Fruit fly (Drosophila melanogaster): ENCODE data around the gene CG34041.

CG34041 gene

DNA sequence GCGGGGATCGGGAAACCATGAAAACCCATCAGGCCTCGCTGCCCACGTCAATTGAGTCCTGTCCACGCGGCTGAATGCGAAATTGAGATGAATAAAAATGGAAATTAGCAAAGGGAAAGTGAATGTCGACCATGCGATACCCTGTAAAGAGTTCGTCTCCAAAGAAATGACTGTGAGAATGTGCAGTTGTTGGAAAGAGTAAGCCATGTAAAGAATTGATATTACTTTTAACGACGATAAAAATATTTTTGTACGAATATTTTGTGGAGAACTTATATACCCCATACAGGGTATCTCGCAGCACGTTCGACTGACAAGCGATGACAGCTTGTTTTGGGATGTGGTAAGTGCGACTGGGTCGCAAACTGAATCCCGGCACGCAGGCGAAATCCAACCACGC, 6.6 kb upstream of the CG34041 start (continued):
- TF ChIP-seq fd59A (GFP tag; optimal IDR thresholded peaks at IDR 0.05) (peak; percentile 20), CG6854 (GFP tag; optimal IDR thresholded peaks at IDR 0.05) (no peak), CG31627 (GFP tag; optimal IDR thresholded peaks at IDR 0.05) (peak; percentile 83), Met (GFP tag; optimal IDR thresholded peaks at IDR 0.05) (peak; percentile 76), fd85E (GFP tag; optimal IDR thresholded peaks at IDR 0.05) (no peak), CG11902 (GFP tag; optimal IDR thresholded peaks at IDR 0.05) (peak; percentile 52), Sox14 (GFP tag; optimal IDR thresholded peaks at IDR 0.05) (peak; percentile 68), net (GFP tag; optimal IDR thresholded peaks at IDR 0.05) (peak; percentile 47), CG3032 (tag; optimal IDR thresholded peaks at IDR 0.05) (no peak), CG6792 (GFP tag; optimal IDR thresholded peaks at IDR 0.05) (peak; percentile 70), CG7368 (GFP tag; optimal IDR thresholded peaks at IDR 0.05) (peak; percentile 37), CG8319 (GFP tag; optimal IDR thresholded peaks at IDR 0.05) (peak; percentile 28), Hr38 (GFP tag; optimal IDR thresholded peaks at IDR 0.05) (no peak), vri (GFP tag; optimal IDR thresholded peaks at IDR 0.05) (no peak), svp (GFP tag) (peak; percentile 86), Ets96B (tag; optimal IDR thresholded peaks at IDR 0.05) (no peak), achi (GFP tag; optimal IDR thresholded peaks at IDR 0.05) (peak; percentile 66), eg (GFP tag; IDR thresholded peaks at IDR 0.05) (peak; percentile 76), CG11294 (GFP tag; IDR thresholded peaks at IDR 0.05) (0 out of 2 replicates have a peak, but pooled peaks have one; percentile 38), CG4318 (GFP tag; optimal IDR thresholded peaks at IDR 0.05) (peak; percentile 52), Hr4 (GFP tag; optimal IDR thresholded peaks at IDR 0.05) (peak; percentile 78), topi (GFP tag; optimal IDR thresholded peaks at IDR 0.05) (peak; percentile 72), Eip78C (GFP tag) (no peak), CG16779 (tag; optimal IDR thresholded peaks at IDR 0.05) (peak; percentile 21), acj6 (GFP tag; optimal IDR thresholded peaks at IDR 0.05) (peak; percentile 69), CG11762 (GFP tag; optimal IDR thresholded peaks at IDR 0.05; ENCODE audit: insufficient read depth) (peak; percentile 25), dsx (GFP tag; optimal IDR thresholded peaks at IDR 0.05; ENCODE audit: poor library complexity, severe bottlenecking) (no peak), Blimp-1 (GFP tag; optimal IDR thresholded peaks at IDR 0.05) (peak; percentile 30), Smox (GFP tag; optimal IDR thresholded peaks at IDR 0.05) (peak; percentile 62)

dm6 chr3R:30503406-30503805, 4.4 kb upstream of the CG34041 start, which contains the start of gene CG31371:
TSS of gene CG31371 (minus strand) at chr3R:30503506.
- no peak for TF ChIP-seq fd85E (GFP tag; optimal IDR thresholded peaks at IDR 0.05)
- TF ChIP-seq net (GFP tag; optimal IDR thresholded peaks at IDR 0.05) = no peak
- TF ChIP-seq Hr39 (GFP tag; optimal IDR thresholded peaks at IDR 0.05) = no peak
- TF ChIP-seq CG10631 (GFP tag; optimal IDR thresholded peaks at IDR 0.05) = no peak
- TF ChIP-seq topi (GFP tag; optimal IDR thresholded peaks at IDR 0.05) = no peak
- TF ChIP-seq cyc (GFP tag; optimal IDR thresholded peaks at IDR 0.05) = no peak

- no peak for TF ChIP-seq CG34406 (GFP tag; optimal IDR thresholded peaks at IDR 0.05)
- TF ChIP-seq Smox (GFP tag; optimal IDR thresholded peaks at IDR 0.05) = no peak
- no peak for TF ChIP-seq Sox14 (GFP tag; optimal IDR thresholded peaks at IDR 0.05)
- no peak for TF ChIP-seq Hr4 (GFP tag; optimal IDR thresholded peaks at IDR 0.05)
- TF ChIP-seq pdm3 (GFP tag; optimal IDR thresholded peaks at IDR 0.05) = no peak
Observed at dm6 chr3R:30505561-30506037, 2.2 kb upstream of the CG34041 start, which contains the start of the genes PH4alphaSG1 and CG15539. TSS of gene PH4alphaSG1 (minus strand) at chr3R:30505661. TSS of gene CG15539 (plus strand) at chr3R:30505987.

DNA sequence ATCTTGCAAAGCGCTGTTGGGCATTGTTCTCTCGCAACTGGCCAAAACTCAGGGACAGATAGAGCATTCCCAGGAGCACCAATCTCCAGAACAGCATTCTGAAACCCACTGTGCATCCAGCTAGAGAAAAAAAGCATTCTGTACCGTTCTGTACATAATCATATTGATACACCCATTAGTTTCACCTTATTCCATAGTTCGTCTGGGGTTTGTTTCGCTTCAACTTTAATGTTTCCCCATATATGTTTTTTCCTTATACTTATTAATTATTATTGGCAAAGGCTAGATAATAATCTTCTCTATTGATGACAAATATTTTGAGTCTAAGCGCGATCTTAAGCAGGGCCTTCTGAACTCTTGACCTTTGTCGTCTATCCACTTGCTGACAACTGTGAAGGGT, 4.3 kb downstream of the CG34041 start, which contains the start of gene PH4alphaNE2:
Gene PH4alphaNE2, minus strand, starts transcription at position 101 of the 400 bp plus-strand sequence.
- no peak for TF ChIP-seq Hr4 (GFP tag; optimal IDR thresholded peaks at IDR 0.05)
- no peak for TF ChIP-seq CG10669 (GFP tag; optimal IDR thresholded peaks at IDR 0.05)
- no peak for TF ChIP-seq CG6854 (GFP tag; optimal IDR thresholded peaks at IDR 0.05)
- TF ChIP-seq Ets21C (GFP tag; optimal IDR thresholded peaks at IDR 0.05) = no peak

Data from whole organism, prepupa.